Worm (Caenorhabditis elegans) whole organism, L2 larva: ENCODE results near the gene srz-44.

ENCODE experiments used
- ZK546.5 ChIP-seq: sonication (generic microtip); optimal IDR thresholded peaks from 2 replicates; lab custom pipeline; 2017; ENCODE audit warnings: missing biosample characterization, missing genetic modification characterization
- dmd-4 ChIP-seq: sonication (generic microtip); optimal IDR thresholded peaks from 2 replicates; lab custom pipeline; 2017; ENCODE audit warnings: missing biosample characterization, missing genetic modification characterization
- elt-1 ChIP-seq: fragments of 150-350 bp; optimal IDR thresholded peaks from 2 replicates; lab custom pipeline; 2014; ENCODE audit warnings: missing biosample characterization, missing genetic modification characterization
- elt-3 ChIP-seq: sonication (generic microtip); optimal IDR thresholded peaks from 2 replicates; lab custom pipeline; 2017; ENCODE audit warnings: missing biosample characterization, missing genetic modification characterization
- nhr-77 ChIP-seq: fragments of 150-350 bp; optimal IDR thresholded peaks from 2 replicates; lab custom pipeline; 2014; ENCODE audit warnings: missing biosample characterization, missing genetic modification characterization
- snpc-4 ChIP-seq: fragments of 150-350 bp; optimal IDR thresholded peaks from 2 replicates; lab custom pipeline; 2014; ENCODE audit warnings: missing biosample characterization, missing genetic modification characterization

ce11 chrV:15638853-15639252 is at the start of gene srz-44:
- TF ChIP-seq dmd-4 (no peak), elt-3 (tag; lab: Kevin White, UChicago) (no peak), nhr-77 (tag; lab: Kevin White, UChicago) (no peak), ZK546.5 (tag; lab: Kevin White, UChicago) (no peak), elt-1 (no peak), snpc-4 (no peak)
